Fruit fly (Drosophila melanogaster): Measurements from ENCODE around the gene PAN3.

DNA sequence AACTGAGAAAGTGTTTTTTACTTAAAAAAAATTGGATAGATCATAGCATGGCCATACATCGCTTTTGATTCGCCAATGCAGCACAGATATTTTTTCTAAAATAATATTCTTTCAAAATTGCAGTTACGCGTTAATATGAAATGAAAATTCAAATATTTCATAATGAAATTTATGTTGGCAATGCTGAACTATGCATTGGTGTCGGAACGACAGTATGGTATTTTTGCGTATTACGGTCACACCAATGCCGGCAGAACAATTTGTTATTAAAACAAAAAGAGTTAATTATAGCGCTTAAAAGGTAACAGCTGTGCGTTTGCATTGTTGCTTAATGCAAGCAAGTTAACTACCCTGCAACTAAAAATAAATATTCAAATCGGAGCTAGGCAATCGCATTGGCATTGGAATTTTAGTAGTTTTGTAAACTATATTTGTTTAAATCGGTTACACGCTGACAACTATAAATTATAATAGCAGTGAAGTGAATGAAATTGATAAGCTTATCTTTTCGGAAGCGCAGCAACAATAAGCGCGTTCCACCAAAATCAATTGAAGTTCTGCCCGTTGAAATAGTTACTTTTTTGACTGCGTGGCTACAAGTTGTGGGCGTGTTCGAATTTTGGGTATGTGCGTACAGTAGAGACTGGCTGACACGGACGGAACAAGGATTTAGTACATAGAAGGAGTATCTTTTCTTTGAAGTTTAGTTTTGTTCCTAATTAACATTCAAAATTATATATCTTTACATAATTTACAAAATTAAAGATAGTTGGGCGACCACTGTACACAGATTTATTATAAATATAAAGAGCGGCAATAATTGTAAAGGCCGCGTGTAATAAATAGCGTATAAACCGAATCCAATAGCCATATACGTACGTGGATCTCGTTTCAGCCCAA lies 28.5 kb upstream of the PAN3 start, which contains the start of gene Prx4:
- no peak for TF ChIP-seq usp (GFP tag; optimal IDR thresholded peaks at IDR 0.05)
- peak; percentile 48 for TF ChIP-seq h (GFP tag; optimal IDR thresholded peaks at IDR 0.05)
- no peak for TF ChIP-seq pan (optimal IDR thresholded peaks at IDR 0.05)
- TF ChIP-seq fru (GFP tag; optimal IDR thresholded peaks at IDR 0.05), result peak; percentile 78
- TF ChIP-seq foxo (GFP tag; optimal IDR thresholded peaks at IDR 0.05), result peak in 1 of 2 experiments; percentile 85
- no peak for TF ChIP-seq lola (GFP tag; optimal IDR thresholded peaks at IDR 0.05)
- TF ChIP-seq N (GFP tag; optimal IDR thresholded peaks at IDR 0.05), result no peak
- TF ChIP-seq Jra (GFP tag; optimal IDR thresholded peaks at IDR 0.05), result peak; percentile 13
- no peak for TF ChIP-seq Rel (GFP tag; optimal IDR thresholded peaks at IDR 0.05)
- no peak for TF ChIP-seq Rel (tag; optimal IDR thresholded peaks at IDR 0.05)
- TF ChIP-seq dl (GFP tag; optimal IDR thresholded peaks at IDR 0.05; ENCODE audit: insufficient read depth in 1 of 2, partially characterized antibody in 2 of 2), result no peak
- no peak for TF ChIP-seq Dfd (GFP tag; optimal IDR thresholded peaks at IDR 0.05)
